Fruit fly (Drosophila melanogaster): ENCODE measurements around the gene Dic2.

Dic2 gene

DNA sequence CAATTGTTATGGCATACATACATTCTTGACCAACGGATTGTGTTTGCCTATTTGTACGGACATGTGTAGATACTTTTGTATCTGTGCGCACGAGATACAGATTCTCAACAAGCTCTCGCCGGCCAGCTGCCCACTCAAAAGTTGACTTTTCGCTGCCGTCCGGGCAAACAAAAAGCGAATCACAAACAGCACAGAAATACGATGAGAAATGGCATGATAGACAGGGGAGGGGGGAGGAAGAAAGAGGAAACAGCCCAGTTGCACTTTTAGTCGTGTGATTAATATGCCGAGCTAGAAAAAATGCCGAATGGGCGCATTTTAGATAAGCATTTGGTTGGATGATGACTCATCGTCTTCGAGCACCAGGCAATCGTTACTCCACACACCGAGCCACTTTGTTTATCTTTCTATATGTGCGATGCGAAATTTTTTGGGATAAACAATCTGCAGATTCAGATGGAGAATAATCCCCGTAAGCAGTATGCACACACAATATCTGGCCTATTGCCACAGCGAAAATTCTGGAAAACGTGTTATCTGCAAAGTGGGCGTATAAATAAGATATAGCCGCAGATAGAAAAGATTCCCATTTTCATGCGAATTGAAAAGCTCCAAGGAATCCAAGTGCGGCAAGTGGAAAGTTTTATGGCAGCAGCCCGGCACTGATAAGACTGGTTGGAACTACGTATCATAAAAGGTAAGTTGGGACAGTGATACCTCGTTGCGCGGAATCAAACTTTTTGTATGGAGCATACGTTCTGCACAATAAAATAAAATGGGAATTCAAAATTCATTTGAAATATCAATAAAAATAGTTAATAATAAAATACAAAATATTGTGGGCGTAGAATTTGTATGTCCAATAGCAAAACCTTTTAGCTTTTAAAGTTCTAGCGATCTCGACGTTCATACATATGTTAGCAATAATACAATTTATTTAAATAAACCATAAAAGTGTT, 45.7 kb upstream of the Dic2 start:
- TF ChIP-seq fd96Ca (GFP tag; IDR thresholded peaks at IDR 0.05): 0 out of 3 replicates have a peak, but pooled peaks have one; percentile 20
- no peak; the same call in 1 of the 2 replicates for TF ChIP-seq Ets98B (GFP tag; IDR thresholded peaks at IDR 0.05)
- TF ChIP-seq CG13204 (GFP tag; optimal IDR thresholded peaks at IDR 0.05): no peak
- TF ChIP-seq CG14655 (GFP tag; optimal IDR thresholded peaks at IDR 0.05): peak; percentile 18
- TF ChIP-seq CG12605 (GFP tag; IDR thresholded peaks at IDR 0.05): no peak
- TF ChIP-seq CG9948 (tag; optimal IDR thresholded peaks at IDR 0.05): no peak
- peak; percentile 17 for TF ChIP-seq Pif1A (GFP tag; optimal IDR thresholded peaks at IDR 0.05)
- TF ChIP-seq CG8301 (tag; optimal IDR thresholded peaks at IDR 0.05): no peak
- no peak for TF ChIP-seq Pif1B (GFP tag; optimal IDR thresholded peaks at IDR 0.05)
- TF ChIP-seq CG4496 (GFP tag; IDR thresholded peaks at IDR 0.05): 0 out of 3 replicates have a peak, but pooled peaks have one; percentile 6
- TF ChIP-seq D1 (tag; optimal IDR thresholded peaks at IDR 0.05): no peak

DNA sequence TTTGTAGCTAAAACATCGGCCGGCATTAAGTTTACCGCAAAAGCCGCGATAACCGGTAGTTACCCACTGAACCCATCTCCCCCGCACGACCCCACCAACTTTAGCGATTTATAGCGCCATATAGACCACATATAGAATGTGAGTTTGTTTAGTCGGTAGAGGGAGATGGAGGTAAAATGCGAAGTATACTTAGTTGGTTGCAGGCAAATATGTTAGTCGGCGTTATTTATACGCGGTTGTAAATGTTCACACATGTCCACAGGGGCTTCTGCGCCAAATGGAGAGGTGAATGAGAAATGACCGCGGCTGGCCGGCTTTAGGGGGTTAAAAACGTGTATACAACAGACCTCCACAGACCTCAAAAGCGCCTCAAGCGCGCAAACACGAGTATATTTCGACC, 44.5 kb upstream of the Dic2 start:
- 0 out of 2 replicates have a peak, but pooled peaks have one; percentile 28 for TF ChIP-seq CG12605 (GFP tag; IDR thresholded peaks at IDR 0.05)
- TF ChIP-seq CG32121 (GFP tag; IDR thresholded peaks at IDR 0.05): peak; percentile 26; the same call in 1 of the 2 replicates
- TF ChIP-seq CG4496 (GFP tag; IDR thresholded peaks at IDR 0.05): 0 out of 3 replicates have a peak, but pooled peaks have one; percentile 40
- peak; percentile 45; the same call in 1 of the 2 replicates for TF ChIP-seq Ets98B (GFP tag; IDR thresholded peaks at IDR 0.05)
- TF ChIP-seq CG8301 (tag; optimal IDR thresholded peaks at IDR 0.05): no peak
- TF ChIP-seq fd96Ca (GFP tag; IDR thresholded peaks at IDR 0.05): peak; percentile 23; the same call in 1 of the 3 replicates
- TF ChIP-seq CG17806 (tag; optimal IDR thresholded peaks at IDR 0.05): no peak

DNA sequence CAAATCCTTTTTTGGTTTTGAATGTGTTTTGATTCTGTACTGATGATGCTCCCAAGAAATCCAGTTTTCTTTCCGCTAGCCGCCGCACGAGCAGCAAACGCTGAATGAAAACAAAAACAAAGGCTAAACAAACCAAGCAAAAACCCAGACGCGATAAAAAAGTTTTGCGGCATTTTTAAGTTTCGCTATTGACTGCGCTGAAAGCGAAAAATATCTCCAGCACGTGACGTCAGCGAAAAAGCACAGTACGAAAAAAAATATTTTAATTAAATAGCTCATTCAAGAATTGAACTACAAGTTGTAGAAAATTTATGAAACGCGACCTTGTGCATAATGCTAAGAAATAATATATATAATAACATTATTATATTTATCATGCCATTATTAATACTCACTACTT, 43.7 kb upstream of the Dic2 start:
- TF ChIP-seq fd96Ca (GFP tag; IDR thresholded peaks at IDR 0.05) (no peak), CG8301 (tag; optimal IDR thresholded peaks at IDR 0.05) (no peak), gl (tag; optimal IDR thresholded peaks at IDR 0.05) (no peak), CG14655 (GFP tag; optimal IDR thresholded peaks at IDR 0.05) (no peak), CG13204 (GFP tag; optimal IDR thresholded peaks at IDR 0.05) (no peak), Snoo (tag; optimal IDR thresholded peaks at IDR 0.05) (no peak), CG8159 (tag; optimal IDR thresholded peaks at IDR 0.05) (no peak), Pif1A (GFP tag; optimal IDR thresholded peaks at IDR 0.05) (no peak)

DNA sequence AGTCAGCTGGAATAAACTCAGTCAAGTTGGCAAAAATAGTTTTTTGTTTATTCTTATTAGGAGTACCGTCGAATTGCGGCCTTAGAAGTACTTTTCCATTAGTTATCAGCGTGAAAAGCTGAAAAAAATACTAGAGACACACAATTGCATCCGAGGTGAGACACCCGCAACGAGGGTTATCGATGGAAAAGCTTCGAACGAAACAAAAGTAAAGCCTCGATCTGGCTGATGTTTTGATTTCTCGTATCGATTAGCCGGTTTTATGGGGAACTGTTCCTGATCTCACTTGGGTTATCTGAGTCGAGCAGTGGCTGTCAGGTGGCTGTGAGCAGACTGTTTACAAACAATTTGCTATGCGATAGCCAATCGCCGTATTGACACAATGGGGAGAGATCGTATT, 42.5 kb upstream of the Dic2 start:
- TF ChIP-seq Pif1A (GFP tag; optimal IDR thresholded peaks at IDR 0.05) (no peak), CG13204 (GFP tag; optimal IDR thresholded peaks at IDR 0.05) (no peak), CG15710 (tag; optimal IDR thresholded peaks at IDR 0.05) (no peak), CG8159 (tag; optimal IDR thresholded peaks at IDR 0.05) (no peak), CG9948 (tag; optimal IDR thresholded peaks at IDR 0.05) (no peak), Snoo (tag; optimal IDR thresholded peaks at IDR 0.05) (no peak), rn (GFP tag; IDR thresholded peaks at IDR 0.05) (no peak), EcR (GFP tag; optimal IDR thresholded peaks at IDR 0.05) (no peak), gl (tag; optimal IDR thresholded peaks at IDR 0.05) (no peak), CG12605 (GFP tag; IDR thresholded peaks at IDR 0.05) (no peak), fd96Ca (GFP tag; IDR thresholded peaks at IDR 0.05) (no peak)

- TF ChIP-seq CG34367 (tag; optimal IDR thresholded peaks at IDR 0.05) (no peak), CG13204 (GFP tag; optimal IDR thresholded peaks at IDR 0.05) (no peak), CG9948 (tag; optimal IDR thresholded peaks at IDR 0.05) (no peak), CG12605 (GFP tag; IDR thresholded peaks at IDR 0.05) (no peak), CG14655 (GFP tag; optimal IDR thresholded peaks at IDR 0.05) (no peak), gl (tag; optimal IDR thresholded peaks at IDR 0.05) (no peak), Ets98B (GFP tag; IDR thresholded peaks at IDR 0.05) (no peak), CG10348 (GFP tag; IDR thresholded peaks at IDR 0.05) (no peak), rn (GFP tag; IDR thresholded peaks at IDR 0.05) (no peak), CG8301 (tag; optimal IDR thresholded peaks at IDR 0.05) (no peak), D1 (tag; optimal IDR thresholded peaks at IDR 0.05) (no peak), CG8159 (tag; optimal IDR thresholded peaks at IDR 0.05) (no peak), CG4496 (GFP tag; IDR thresholded peaks at IDR 0.05) (no peak), CG32121 (GFP tag; IDR thresholded peaks at IDR 0.05) (no peak), CG17806 (tag; optimal IDR thresholded peaks at IDR 0.05) (no peak), Snoo (tag; optimal IDR thresholded peaks at IDR 0.05) (no peak), Pif1B (GFP tag; optimal IDR thresholded peaks at IDR 0.05) (no peak), Pif1A (GFP tag; optimal IDR thresholded peaks at IDR 0.05) (no peak), CG15710 (tag; optimal IDR thresholded peaks at IDR 0.05) (no peak)
Measured at dm6 chr3R:20543220-20543619, 42.0 kb upstream of the Dic2 start.
